Worm (Caenorhabditis elegans): ENCODE measurements around the gene F55G11.10.

DNA sequence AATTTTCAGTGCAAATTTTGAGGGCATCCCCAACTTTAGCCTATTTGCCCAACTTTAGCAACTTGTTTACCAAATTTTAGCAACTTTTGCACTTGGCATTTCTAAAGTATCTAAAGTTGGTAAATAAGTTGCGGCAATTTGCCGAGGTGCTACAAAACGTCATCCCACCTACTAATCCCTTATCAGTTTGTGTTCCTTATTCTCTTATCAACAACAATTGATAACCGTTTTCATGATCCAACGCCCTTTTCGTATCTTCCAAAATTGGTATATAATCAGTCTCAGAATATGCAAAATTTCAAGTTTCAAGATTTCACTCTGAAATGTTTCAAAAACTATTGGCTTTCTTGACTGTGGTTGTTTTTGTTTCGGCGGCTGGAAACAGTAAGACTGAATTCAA, 24.8 kb downstream of the F55G11.10 start, which contains the start of gene F55G11.4:
- TF ChIP-seq mec-3 (tag; optimal IDR thresholded peaks at IDR 0.05; ENCODE audit: borderline replicate concordance) (no peak), pha-4 (tag; optimal IDR thresholded peaks at IDR 0.05) (no peak)
